Worm (Caenorhabditis elegans): ENCODE data around the gene B0250.18.
A peak's percentile ranks its signal among the peaks of the same experiment; 100 is the strongest.

Gene B0250.18

DNA sequence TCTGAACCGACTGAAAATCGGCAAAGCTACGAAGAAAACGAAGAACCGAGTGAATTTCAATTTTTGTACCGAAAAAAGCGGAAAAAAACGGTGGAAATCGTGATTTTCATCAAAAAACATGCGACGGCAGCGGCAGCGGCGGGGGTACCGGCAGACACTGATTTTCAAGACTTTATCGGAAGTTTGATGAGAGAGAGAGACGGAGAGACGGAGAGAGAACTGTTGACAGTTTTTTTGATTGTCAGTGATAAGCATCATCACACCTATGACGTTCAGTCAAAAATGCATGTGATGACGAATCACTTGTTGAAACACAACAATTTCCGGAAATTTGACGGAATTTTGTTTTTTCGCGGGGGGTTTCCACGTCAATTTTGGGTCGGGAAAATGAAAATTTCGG lies 47.3 kb downstream of the B0250.18 start (continued):
- TF ChIP-seq lir-1 (GFP tag; conservative IDR thresholded peaks at IDR 0.05) (no peak), lin-26 (GFP tag; IDR thresholded peaks at IDR 0.05) (no peak), unc-130 (GFP tag; optimal IDR thresholded peaks at IDR 0.05) (no peak), F55B11.4 (tag; optimal IDR thresholded peaks at IDR 0.05; ENCODE audit: borderline replicate concordance, insufficient read depth) (no peak), egl-18 (GFP tag; IDR thresholded peaks at IDR 0.05) (no peak), ceh-58 (GFP tag; IDR thresholded peaks at IDR 0.05) (no peak), Y53G8AR.9 (GFP tag; conservative IDR thresholded peaks at IDR 0.05) (0 out of 2 replicates have a peak, but pooled peaks have one; percentile 32), D2030.7 (GFP tag; IDR thresholded peaks at IDR 0.05) (no peak), ccch-3 (GFP tag; optimal IDR thresholded peaks at IDR 0.05) (no peak), snpc-4 (GFP tag; optimal IDR thresholded peaks at IDR 0.05) (no peak), snpc-4 (tag; optimal IDR thresholded peaks at IDR 0.05) (peak in 1 of 4 experiments; percentile 6), unc-62 (GFP tag; optimal IDR thresholded peaks at IDR 0.05) (peak; percentile 94), ets-4 (GFP tag; optimal IDR thresholded peaks at IDR 0.05) (peak; percentile 33), efl-1 (GFP tag; optimal IDR thresholded peaks at IDR 0.05) (no peak), F39B2.1 (GFP tag; IDR thresholded peaks at IDR 0.05) (no peak), gei-17 (GFP tag; optimal IDR thresholded peaks at IDR 0.05) (no peak), ZK185.1 (tag; optimal IDR thresholded peaks at IDR 0.05; ENCODE audit: poor library complexity, severe bottlenecking) (no peak), lag-1 (GFP tag; IDR thresholded peaks at IDR 0.05) (no peak), Y67H2A.10 (GFP tag; conservative IDR thresholded peaks at IDR 0.05) (no peak)

ce11 chrV:20412225-20412624 lies 48.5 kb downstream of the B0250.18 start:
- TF ChIP-seq nhr-80 (tag; optimal IDR thresholded peaks at IDR 0.05) (peak; percentile 54), egl-18 (GFP tag; IDR thresholded peaks at IDR 0.05) (no peak), dpff-1 (tag; optimal IDR thresholded peaks at IDR 0.05) (no peak), sea-2 (GFP tag; IDR thresholded peaks at IDR 0.05) (no peak), nfyb-1 (GFP tag; IDR thresholded peaks at IDR 0.05) (no peak), attf-5 (GFP tag; optimal IDR thresholded peaks at IDR 0.05) (no peak), ama-1 (optimal IDR thresholded peaks at IDR 0.05) (peak; percentile 56), ama-1 (GFP tag; optimal IDR thresholded peaks at IDR 0.05) (no peak), ceh-100 (GFP tag; IDR thresholded peaks at IDR 0.05) (no peak), F33H1.4 (GFP tag; IDR thresholded peaks at IDR 0.05) (no peak), sdz-38 (tag; optimal IDR thresholded peaks at IDR 0.05) (no peak), ZK185.1 (tag; optimal IDR thresholded peaks at IDR 0.05; ENCODE audit: poor library complexity, severe bottlenecking) (no peak), unc-62 (GFP tag; optimal IDR thresholded peaks at IDR 0.05) (peak; percentile 42), Y67H2A.10 (GFP tag; conservative IDR thresholded peaks at IDR 0.05) (no peak), lin-26 (GFP tag; IDR thresholded peaks at IDR 0.05) (no peak), nhr-120 (GFP tag; IDR thresholded peaks at IDR 0.05) (no peak), Y79H2A.3 (GFP tag; conservative IDR thresholded peaks at IDR 0.05) (no peak), cebp-1 (GFP tag; IDR thresholded peaks at IDR 0.05) (no peak), cebp-1 (tag; optimal IDR thresholded peaks at IDR 0.05) (peak; percentile 34), let-526 (GFP tag; IDR thresholded peaks at IDR 0.05) (no peak), lin-54 (GFP tag; optimal IDR thresholded peaks at IDR 0.05) (no peak), hlh-26 (GFP tag; conservative IDR thresholded peaks at IDR 0.05) (no peak), zfh-2 (GFP tag; conservative IDR thresholded peaks at IDR 0.05) (no peak), hmg-20 (GFP tag; IDR thresholded peaks at IDR 0.05) (no peak), C06A6.2 (GFP tag; conservative IDR thresholded peaks at IDR 0.05) (no peak), F49E8.2 (tag; optimal IDR thresholded peaks at IDR 0.05; ENCODE audit: insufficient read depth) (no peak), F22D6.2 (tag; optimal IDR thresholded peaks at IDR 0.05) (no peak), snpc-4 (GFP tag; optimal IDR thresholded peaks at IDR 0.05) (no peak), snpc-4 (tag; optimal IDR thresholded peaks at IDR 0.05) (no peak), hrde-1 (tag; optimal IDR thresholded peaks at IDR 0.05; ENCODE audit: borderline replicate concordance) (no peak), sptf-2 (GFP tag; optimal IDR thresholded peaks at IDR 0.05) (no peak), pbrm-1 (GFP tag; IDR thresholded peaks at IDR 0.05) (no peak), ceh-27 (GFP tag; optimal IDR thresholded peaks at IDR 0.05) (no peak), ceh-79 (tag; optimal IDR thresholded peaks at IDR 0.05) (no peak), T26A5.8 (tag; optimal IDR thresholded peaks at IDR 0.05) (no peak), madf-6 (GFP tag; IDR thresholded peaks at IDR 0.05) (no peak), Y95B8A.8 (GFP tag; IDR thresholded peaks at IDR 0.05) (no peak)

Data from whole organism, young adult.